Fruit fly (Drosophila melanogaster) whole organism, wandering third instar larva: ENCODE results near the gene CG43931.

Experiments used
- CG32264 ChIP-seq: fragments of 200-800 bp; sonication (Bioruptor generic); optimal IDR thresholded peaks from 2 replicates; lab custom pipeline; 2016; ENCODE audit warnings: missing biosample characterization, missing genetic modification characterization
- Hr83 ChIP-seq: fragments of 200-300 bp; sonication (Bioruptor generic); optimal IDR thresholded peaks from 2 replicates; lab custom pipeline; 2016; ENCODE audit warnings: missing biosample characterization, mild to moderate bottlenecking, missing genetic modification characterization, moderate library complexity; ENCODE audit not compliant: poor library complexity, severe bottlenecking
- ey ChIP-seq: fragments of 200-800 bp; sonication (Bioruptor generic); optimal IDR thresholded peaks from 2 replicates; lab custom pipeline; 2016; ENCODE audit warnings: missing biosample characterization, missing genetic modification characterization
- h ChIP-seq: fragments of 200-800 bp; sonication (Bioruptor generic); optimal IDR thresholded peaks from 3 replicates; lab custom pipeline; 2016; ENCODE audit warnings: missing biosample characterization, mild to moderate bottlenecking, missing genetic modification characterization
- lola ChIP-seq: fragments of >200 bp; optimal IDR thresholded peaks from 2 replicates; lab custom pipeline; 2017; ENCODE audit warnings: missing biosample characterization, missing genetic modification characterization
- pan ChIP-seq: fragments of >200 bp; optimal IDR thresholded peaks from 2 replicates; lab custom pipeline; 2017
- psq ChIP-seq: fragments of 200-800 bp; sonication (Bioruptor generic); optimal IDR thresholded peaks from 3 replicates; lab custom pipeline; 2017; ENCODE audit warnings: missing biosample characterization, mild to moderate bottlenecking, missing genetic modification characterization, moderate library complexity
- usp ChIP-seq: fragments of >200 bp; optimal IDR thresholded peaks from 2 replicates; lab custom pipeline; 2017; ENCODE audit warnings: missing biosample characterization, missing genetic modification characterization

DNA sequence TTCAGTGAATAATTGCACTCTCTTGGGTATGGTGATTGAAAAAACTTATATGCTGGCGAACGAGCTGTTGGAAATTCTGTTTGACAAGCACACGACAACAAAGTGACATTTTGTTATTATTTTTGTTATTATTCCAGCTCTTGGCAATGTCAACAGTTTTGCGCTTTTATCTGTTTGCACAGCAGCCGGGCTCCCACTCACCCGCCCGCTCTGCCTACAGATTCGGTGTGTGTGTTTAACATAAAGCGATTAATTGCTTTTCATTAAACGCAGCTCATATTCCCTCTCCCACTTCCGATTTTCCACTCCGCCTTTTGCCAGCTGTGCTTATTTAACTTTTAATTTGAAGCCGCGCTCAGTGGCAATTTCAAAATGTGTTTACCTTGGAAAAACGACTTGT lies 3.6 kb downstream of the CG43931 start:
- TF ChIP-seq usp (GFP tag; lab: Kevin White, UChicago) (no peak), Hr83 (GFP tag; lab: Kevin White, UChicago) (peak; percentile 38), lola (GFP tag; lab: Kevin White, UChicago) (no peak), CG32264 (GFP tag; lab: Kevin White, UChicago) (no peak), pan (lab: Kevin White, UChicago) (no peak), psq (GFP tag; lab: Kevin White, UChicago) (no peak), ey (GFP tag; lab: Kevin White, UChicago) (no peak), h (no peak)
